ENCODE assay signal across 6 worm cellular contexts in the genomic region with DNA sequence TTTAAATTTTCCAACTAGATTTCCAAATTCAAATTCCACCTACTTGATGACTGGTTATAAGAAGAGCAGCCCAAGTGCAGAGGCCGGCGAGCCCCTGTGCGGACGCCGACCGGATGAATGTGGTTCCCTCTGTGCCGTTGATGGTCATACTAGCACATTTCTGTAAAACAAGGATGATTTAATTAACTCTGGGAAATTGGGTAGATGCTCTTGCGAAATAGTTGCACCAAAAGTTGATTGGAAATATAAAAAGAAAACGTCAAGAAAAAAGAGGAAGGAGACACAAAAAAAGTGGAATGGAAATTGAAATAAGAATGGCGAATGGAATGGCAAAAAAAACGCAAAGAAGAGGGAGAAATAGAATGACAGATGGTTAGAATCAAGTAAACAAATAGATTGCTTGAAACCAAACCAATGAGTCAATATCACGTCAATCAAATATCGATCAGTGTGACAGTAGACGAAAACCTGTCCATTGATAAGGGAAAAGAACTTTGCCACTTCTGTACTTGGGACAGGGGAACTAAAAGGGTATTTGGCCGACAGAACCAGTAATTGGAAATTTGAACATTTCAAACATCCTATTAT.
A peak's percentile ranks its signal among the peaks of the same experiment; 100 is the strongest.
TF ChIP-seq lines count a peak whose summit lies in the region.

Gene tmem-184 (minus strand): TSS at position 164 of the 588 bp plus-strand sequence.

TF ChIP-seq in whole organism, L1 larva, 84 proteins besides CTCF, POLR2A, EP300 and RAD21:
- TF ChIP-seq dsc-1 (tag; optimal IDR thresholded peaks at IDR 0.05; lab: Kevin White, UChicago) (peak; percentile 62), nhr-71 (tag; optimal IDR thresholded peaks at IDR 0.05; lab: Kevin White, UChicago) (peak; percentile 9), elt-3 (tag; optimal IDR thresholded peaks at IDR 0.05; lab: Kevin White, UChicago) (peak in 2 of 6 experiments; percentile 7 to 26), pax-3 (tag; optimal IDR thresholded peaks at IDR 0.05; lab: Kevin White, UChicago) (no peak), ztf-4 (tag; optimal IDR thresholded peaks at IDR 0.05; lab: Kevin White, UChicago) (no peak), elt-2 (tag; optimal IDR thresholded peaks at IDR 0.05; lab: Kevin White, UChicago) (peak; percentile 9), lin-35 (GFP tag; optimal IDR thresholded peaks at IDR 0.05; lab: Kevin White, UChicago) (peak in 1 of 2 experiments; percentile 39), nhr-85 (tag; lab: Kevin White, UChicago) (peak; percentile 64), sptf-1 (tag; optimal IDR thresholded peaks at IDR 0.05; lab: Kevin White, UChicago) (no peak), lin-14 (GFP tag; optimal IDR thresholded peaks at IDR 0.05; lab: Kevin White, UChicago) (peak; percentile 57), dpl-1 (GFP tag; optimal IDR thresholded peaks at IDR 0.05; lab: Kevin White, UChicago) (no peak), efl-1 (optimal IDR thresholded peaks at IDR 0.05; lab: Kevin White, UChicago) (no peak), efl-1 (GFP tag; optimal IDR thresholded peaks at IDR 0.05 in 1 of 2; lab: Kevin White, UChicago) (peak in 1 of 2 experiments; percentile 86), grh-1 (GFP tag; IDR thresholded peaks at IDR 0.05; lab: Robert Waterston, UW) (no peak)

TF ChIP-seq in whole organism, L2 larva, 48 proteins besides CTCF, POLR2A, EP300 and RAD21 (continues in another document):
- TF ChIP-seq nhr-10 (tag; optimal IDR thresholded peaks at IDR 0.05; lab: Kevin White, UChicago) (no peak), lin-13 (GFP tag; optimal IDR thresholded peaks at IDR 0.05; lab: Kevin White, UChicago) (no peak), nhr-237 (tag; optimal IDR thresholded peaks at IDR 0.05; lab: Kevin White, UChicago) (no peak), sma-3 (GFP tag; optimal IDR thresholded peaks at IDR 0.05; lab: Kevin White, UChicago) (peak; percentile 1), mdl-1 (tag; optimal IDR thresholded peaks at IDR 0.05; lab: Kevin White, UChicago) (no peak), ztf-11 (tag; optimal IDR thresholded peaks at IDR 0.05; lab: Kevin White, UChicago) (no peak), zag-1 (tag; optimal IDR thresholded peaks at IDR 0.05; lab: Kevin White, UChicago) (no peak), C34F6.9 (tag; optimal IDR thresholded peaks at IDR 0.05; lab: Kevin White, UChicago) (peak; percentile 22), F13H6.1 (tag; optimal IDR thresholded peaks at IDR 0.05; lab: Kevin White, UChicago) (peak; percentile 7), egl-27 (tag; optimal IDR thresholded peaks at IDR 0.05; lab: Kevin White, UChicago) (no peak), lin-11 (tag; optimal IDR thresholded peaks at IDR 0.05; lab: Kevin White, UChicago) (no peak), elt-1 (tag; optimal IDR thresholded peaks at IDR 0.05; lab: Kevin White, UChicago) (no peak), nhr-23 (tag; optimal IDR thresholded peaks at IDR 0.05; lab: Kevin White, UChicago) (no peak), nhr-6 (tag; optimal IDR thresholded peaks at IDR 0.05; lab: Kevin White, UChicago) (no peak)

TF ChIP-seq in whole organism, L3 larva, 47 proteins besides CTCF, POLR2A, EP300 and RAD21 (continues in another document):
- TF ChIP-seq nhr-23 (tag; optimal IDR thresholded peaks at IDR 0.05; lab: Kevin White, UChicago) = peak; percentile 21
- TF ChIP-seq hmg-11 (tag; optimal IDR thresholded peaks at IDR 0.05; lab: Kevin White, UChicago) = peak; percentile 27
- TF ChIP-seq R02D3.7 (tag; optimal IDR thresholded peaks at IDR 0.05; lab: Kevin White, UChicago) = no peak
- no peak for TF ChIP-seq eor-1 (tag; optimal IDR thresholded peaks at IDR 0.05; lab: Kevin White, UChicago)
- no peak for TF ChIP-seq jun-1 (tag; optimal IDR thresholded peaks at IDR 0.05; lab: Kevin White, UChicago)
- TF ChIP-seq ztf-11 (tag; optimal IDR thresholded peaks at IDR 0.05; lab: Kevin White, UChicago) = no peak
- TF ChIP-seq snpc-4 (tag; optimal IDR thresholded peaks at IDR 0.05; lab: Kevin White, UChicago) = no peak
- no peak for TF ChIP-seq tbx-2 (tag; optimal IDR thresholded peaks at IDR 0.05; lab: Kevin White, UChicago)
- peak; percentile 62 for TF ChIP-seq ceh-28 (tag; optimal IDR thresholded peaks at IDR 0.05; lab: Kevin White, UChicago)
- peak; percentile 26 for TF ChIP-seq nhr-43 (tag; optimal IDR thresholded peaks at IDR 0.05; lab: Kevin White, UChicago; ENCODE audit: poor library complexity, severe bottlenecking)
- TF ChIP-seq nhr-25 (tag; optimal IDR thresholded peaks at IDR 0.05; lab: Kevin White, UChicago) = peak; percentile 20
- TF ChIP-seq skn-1 (tag; optimal IDR thresholded peaks at IDR 0.05; lab: Kevin White, UChicago) = no peak
- no peak for TF ChIP-seq fkh-10 (GFP tag; optimal IDR thresholded peaks at IDR 0.05; lab: Kevin White, UChicago)
- no peak for TF ChIP-seq zag-1 (tag; optimal IDR thresholded peaks at IDR 0.05; lab: Kevin White, UChicago)
- TF ChIP-seq pqm-1 (tag; optimal IDR thresholded peaks at IDR 0.05; lab: Kevin White, UChicago) = peak; percentile 68

TF ChIP-seq in whole organism, L4 larva, 104 proteins besides CTCF, POLR2A, EP300 and RAD21 (continues in another document):
- TF ChIP-seq pqm-1 (tag; optimal IDR thresholded peaks at IDR 0.05; lab: Kevin White, UChicago) = peak; percentile 9
- TF ChIP-seq vab-7 (GFP tag; IDR thresholded peaks at IDR 0.05; lab: Robert Waterston, UW) = 0 out of 2 replicates have a peak, but pooled peaks have one; percentile 11
- peak; percentile 2 for TF ChIP-seq nhr-76 (tag; optimal IDR thresholded peaks at IDR 0.05; lab: Kevin White, UChicago)
- no peak for TF ChIP-seq lin-1 (GFP tag; IDR thresholded peaks at IDR 0.05; lab: Robert Waterston, UW)
- TF ChIP-seq dmd-6 (GFP tag; IDR thresholded peaks at IDR 0.05; lab: Robert Waterston, UW) = peak; percentile 97
- peak; percentile 40 for TF ChIP-seq hlh-30 (tag; optimal IDR thresholded peaks at IDR 0.05; lab: Kevin White, UChicago; ENCODE audit: insufficient read depth)
- TF ChIP-seq lin-38 (GFP tag; IDR thresholded peaks at IDR 0.05; lab: Robert Waterston, UW) = peak; percentile 49
- TF ChIP-seq hlh-11 (tag; optimal IDR thresholded peaks at IDR 0.05; lab: Kevin White, UChicago) = peak; percentile 87
- peak; percentile 62 for TF ChIP-seq nhr-77 (tag; optimal IDR thresholded peaks at IDR 0.05; lab: Kevin White, UChicago)
- peak; percentile 0 for TF ChIP-seq mes-2 (tag; optimal IDR thresholded peaks at IDR 0.05; lab: Kevin White, UChicago; ENCODE audit: poor library complexity, severe bottlenecking)
- TF ChIP-seq tra-1 (GFP tag; IDR thresholded peaks at IDR 0.05; lab: Robert Waterston, UW) = peak; percentile 94
- TF ChIP-seq unc-130 (GFP tag; optimal IDR thresholded peaks at IDR 0.05; lab: Kevin White, UChicago) = no peak
- peak; percentile 54; the same call in 1 of the 2 replicates for TF ChIP-seq pha-4 (GFP tag; IDR thresholded peaks at IDR 0.05; lab: Robert Waterston, UW)
- TF ChIP-seq pha-4 (tag; optimal IDR thresholded peaks at IDR 0.05; lab: Kevin White, UChicago) = no peak
- no peak for TF ChIP-seq nhr-10 (tag; optimal IDR thresholded peaks at IDR 0.05; lab: Kevin White, UChicago)

TF ChIP-seq in whole organism, mixed stage, embryonic, 35 proteins besides CTCF, POLR2A, EP300 and RAD21:
- TF ChIP-seq unc-62 (GFP tag; optimal IDR thresholded peaks at IDR 0.05; lab: Kevin White, UChicago) (peak; percentile 33), ces-1 (GFP tag; optimal IDR thresholded peaks at IDR 0.05; lab: Kevin White, UChicago) (peak; percentile 33), lsy-2 (tag; optimal IDR thresholded peaks at IDR 0.05; lab: Kevin White, UChicago) (no peak)

TF ChIP-seq in whole organism, young adult, 124 proteins besides CTCF, POLR2A, EP300 and RAD21 (continues in another document):
- peak; percentile 80 for TF ChIP-seq pha-4 (tag; optimal IDR thresholded peaks at IDR 0.05; lab: Kevin White, UChicago)
- peak; percentile 39 for TF ChIP-seq lin-54 (GFP tag; optimal IDR thresholded peaks at IDR 0.05; lab: Kevin White, UChicago)
- peak; percentile 31; the same call in 1 of the 2 replicates for TF ChIP-seq dox-1 (GFP tag; IDR thresholded peaks at IDR 0.05; lab: Robert Waterston, UW)
- peak; percentile 67 for TF ChIP-seq atf-7 (tag; optimal IDR thresholded peaks at IDR 0.05; lab: Kevin White, UChicago)
- TF ChIP-seq ztf-22 (GFP tag; optimal IDR thresholded peaks at IDR 0.05; lab: Kevin White, UChicago) = peak; percentile 22
- peak; percentile 19; the same call in 1 of the 2 replicates for TF ChIP-seq mcd-1 (GFP tag; IDR thresholded peaks at IDR 0.05; lab: Robert Waterston, UW)
- TF ChIP-seq nhr-90 (tag; optimal IDR thresholded peaks at IDR 0.05; lab: Kevin White, UChicago) = peak; percentile 2
- TF ChIP-seq ekl-4 (GFP tag; IDR thresholded peaks at IDR 0.05; lab: Robert Waterston, UW) = peak; percentile 36; the same call in 1 of the 2 replicates
- TF ChIP-seq lin-40 (tag; optimal IDR thresholded peaks at IDR 0.05; lab: Kevin White, UChicago) = peak; percentile 70
- peak; percentile 51 for TF ChIP-seq chd-7 (tag; optimal IDR thresholded peaks at IDR 0.05; lab: Kevin White, UChicago)
- no peak for TF ChIP-seq B0035.1 (tag; optimal IDR thresholded peaks at IDR 0.05; lab: Kevin White, UChicago)
- peak; percentile 96 for TF ChIP-seq nhr-80 (tag; optimal IDR thresholded peaks at IDR 0.05; lab: Kevin White, UChicago)
- TF ChIP-seq ZK185.1 (tag; optimal IDR thresholded peaks at IDR 0.05; lab: Kevin White, UChicago; ENCODE audit: poor library complexity, severe bottlenecking) = peak; percentile 45
- TF ChIP-seq hmg-20 (GFP tag; IDR thresholded peaks at IDR 0.05; lab: Robert Waterston, UW) = no peak
- TF ChIP-seq unc-62 (GFP tag; optimal IDR thresholded peaks at IDR 0.05; lab: Kevin White, UChicago) = peak; percentile 97
- peak; percentile 38; the same call in 1 of the 2 replicates for TF ChIP-seq zfh-2 (GFP tag; conservative IDR thresholded peaks at IDR 0.05; lab: Robert Waterston, UW)
- peak; percentile 31 for TF ChIP-seq tbp1 (GFP tag; optimal IDR thresholded peaks at IDR 0.05; lab: Kevin White, UChicago)
- peak; percentile 36; the same call in 1 of the 2 replicates for TF ChIP-seq B0336.3 (GFP tag; IDR thresholded peaks at IDR 0.05; lab: Robert Waterston, UW)
- TF ChIP-seq cebp-1 (GFP tag; IDR thresholded peaks at IDR 0.05; lab: Robert Waterston, UW) = peak; percentile 83
- TF ChIP-seq cebp-1 (tag; optimal IDR thresholded peaks at IDR 0.05; lab: Kevin White, UChicago) = peak; percentile 93
- TF ChIP-seq F22D6.2 (tag; optimal IDR thresholded peaks at IDR 0.05; lab: Kevin White, UChicago) = peak; percentile 14
- no peak for TF ChIP-seq ztf-28 (GFP tag; IDR thresholded peaks at IDR 0.05; lab: Robert Waterston, UW)
- TF ChIP-seq snpc-4 (GFP tag; optimal IDR thresholded peaks at IDR 0.05; lab: Kevin White, UChicago) = no peak
- TF ChIP-seq snpc-4 (tag; optimal IDR thresholded peaks at IDR 0.05; lab: Kevin White, UChicago) = peak in 2 of 4 experiments; percentile 14 to 41
- no peak for TF ChIP-seq zim-3 (tag; optimal IDR thresholded peaks at IDR 0.05; lab: Kevin White, UChicago)
- TF ChIP-seq ztf-18 (tag; optimal IDR thresholded peaks at IDR 0.05; lab: Kevin White, UChicago) = no peak
- TF ChIP-seq B0261.1 (tag; optimal IDR thresholded peaks at IDR 0.05; lab: Kevin White, UChicago) = no peak
- TF ChIP-seq let-607 (tag; optimal IDR thresholded peaks at IDR 0.05; lab: Kevin White, UChicago) = peak; percentile 79 to 86
- peak; percentile 50 for TF ChIP-seq attf-5 (GFP tag; optimal IDR thresholded peaks at IDR 0.05; lab: Kevin White, UChicago)
